Fruit fly (Drosophila melanogaster) whole organism, embryonic: ENCODE data around the gene CG43251.

Source experiments
- Adf1 ChIP-seq: fragments of 200-800 bp; sonication (Bioruptor generic); IDR thresholded peaks from 2 replicates; pipeline ENCODE4 v1.3.6; 2022; ENCODE audit warnings: missing biosample characterization, missing genetic modification characterization
- Bgb ChIP-seq: fragments of 200-800 bp; sonication (Bioruptor generic); IDR thresholded peaks from 2 replicates; pipeline ENCODE4 v1.3.6; 2022; ENCODE audit warnings: missing biosample characterization, missing genetic modification characterization; ENCODE audit not compliant: partially characterized antibody
- CG11696 ChIP-seq: fragments of 200-800 bp; sonication (Bioruptor generic); IDR thresholded peaks from 2 replicates; pipeline ENCODE4 v1.3.6; 2022; ENCODE audit warnings: missing biosample characterization, missing genetic modification characterization
- CG12219 ChIP-seq: fragments of 200-800 bp; sonication (Bioruptor generic); optimal IDR thresholded peaks from 3 replicates; lab custom pipeline; 2018; ENCODE audit warnings: missing biosample characterization, mild to moderate bottlenecking, missing genetic modification characterization
- CG1233 ChIP-seq: fragments of 200-800 bp; sonication (Bioruptor generic); optimal IDR thresholded peaks from 4 replicates; lab custom pipeline; 2018; ENCODE audit warnings: missing biosample characterization, mild to moderate bottlenecking, missing genetic modification characterization
- CG14860 ChIP-seq: fragments of 200-800 bp; sonication (Bioruptor generic); IDR thresholded peaks from 3 replicates; pipeline ENCODE4 v1.3.6; 2022; ENCODE audit warnings: missing biosample characterization, missing genetic modification characterization; ENCODE audit not compliant: partially characterized antibody
- CG1529 ChIP-seq: fragments of 200-800 bp; sonication (Bioruptor generic); optimal IDR thresholded peaks from 3 replicates; lab custom pipeline; 2018; ENCODE audit warnings: missing biosample characterization, missing genetic modification characterization
- CG1602 ChIP-seq: fragments of 200-800 bp; sonication (Bioruptor generic); optimal IDR thresholded peaks from 3 replicates; lab custom pipeline; 2016; ENCODE audit warnings: missing biosample characterization, missing genetic modification characterization
- CG1647 ChIP-seq: fragments of 200-800 bp; sonication (Bioruptor generic); optimal IDR thresholded peaks from 3 replicates; lab custom pipeline; 2016; ENCODE audit warnings: missing biosample characterization, missing genetic modification characterization
- CG17359 ChIP-seq: fragments of 200-800 bp; sonication (Bioruptor generic); optimal IDR thresholded peaks from 3 replicates; lab custom pipeline; 2018; ENCODE audit warnings: missing biosample characterization, mild to moderate bottlenecking, missing genetic modification characterization, moderate library complexity
- CG17361 ChIP-seq: fragments of 200-800 bp; sonication (Bioruptor generic); IDR thresholded peaks from 3 replicates; pipeline ENCODE4 v1.3.6; 2022; ENCODE audit warnings: missing biosample characterization, missing genetic modification characterization
- CG1832 ChIP-seq: fragments of 200-800 bp; sonication (Bioruptor generic); optimal IDR thresholded peaks from 2 replicates; lab custom pipeline; 2017; ENCODE audit warnings: missing biosample characterization, mild to moderate bottlenecking, missing genetic modification characterization, inconsistent platforms
- CG30020 ChIP-seq: fragments of 200-800 bp; optimal IDR thresholded peaks from 2 replicates; lab custom pipeline; 2019; ENCODE audit warnings: missing biosample characterization, mild to moderate bottlenecking, missing genetic modification characterization, moderate library complexity
- CG31224 ChIP-seq: fragments of 200-800 bp; sonication (Bioruptor generic); IDR thresholded peaks from 2 replicates; pipeline ENCODE4 v1.3.6; 2022; ENCODE audit warnings: missing biosample characterization, missing genetic modification characterization
- CG33557 ChIP-seq: fragments of 200-800 bp; sonication (Bioruptor generic); optimal IDR thresholded peaks from 2 replicates; lab custom pipeline; 2019; ENCODE audit warnings: missing biosample characterization, mild to moderate bottlenecking, missing genetic modification characterization, moderate library complexity
- CG34224 ChIP-seq: fragments of 200-800 bp; sonication (Bioruptor generic); IDR thresholded peaks from 3 replicates; pipeline ENCODE4 v1.3.6; 2022; ENCODE audit warnings: missing biosample characterization, missing genetic modification characterization; ENCODE audit not compliant: partially characterized antibody
- CG34422 ChIP-seq: fragments of 200-800 bp; sonication (Bioruptor generic); IDR thresholded peaks from 3 replicates; pipeline ENCODE4 v1.3.6; 2022; ENCODE audit warnings: missing biosample characterization, missing genetic modification characterization
- CG3838 ChIP-seq: fragments of 200-800 bp; sonication (Bioruptor generic); optimal IDR thresholded peaks from 3 replicates; lab custom pipeline; 2016; ENCODE audit warnings: missing biosample characterization, missing genetic modification characterization
- CG6254 ChIP-seq: fragments of 200-800 bp; sonication (Bioruptor generic); optimal IDR thresholded peaks from 3 replicates; lab custom pipeline; 2017; ENCODE audit warnings: mild to moderate bottlenecking, missing biosample characterization, missing genetic modification reagents, missing genetic modification characterization
- CG7745 ChIP-seq: fragments of 200-800 bp; sonication (Bioruptor generic); optimal IDR thresholded peaks from 2 replicates; lab custom pipeline; 2018; ENCODE audit warnings: missing biosample characterization, mild to moderate bottlenecking, missing genetic modification characterization, moderate library complexity
- CG8281 ChIP-seq: fragments of 200-800 bp; sonication (Bioruptor generic); optimal IDR thresholded peaks from 2 replicates; lab custom pipeline; 2018; ENCODE audit warnings: missing biosample characterization, mild to moderate bottlenecking, missing genetic modification characterization, moderate library complexity
- CG9727 ChIP-seq: fragments of 200-800 bp; sonication (Bioruptor generic); optimal IDR thresholded peaks from 3 replicates; lab custom pipeline; 2017; ENCODE audit warnings: missing biosample characterization, mild to moderate bottlenecking, missing genetic modification characterization
- Dref ChIP-seq: fragments of 200-800 bp; sonication (Bioruptor generic); IDR thresholded peaks from 2 replicates; pipeline ENCODE4 v1.3.6; 2022; ENCODE audit warnings: missing biosample characterization, missing genetic modification characterization
- HLH54F ChIP-seq: fragments of 200-800 bp; sonication (Bioruptor generic); optimal IDR thresholded peaks from 3 replicates; lab custom pipeline; 2016; ENCODE audit warnings: missing biosample characterization, missing genetic modification characterization
- Hr78 ChIP-seq, 2 experiments: fragments of 200-800 bp in 1 of 2; fragments of >200 bp in 1 of 2; sonication (Bioruptor generic) in 1 of 2; optimal IDR thresholded peaks; 2 replicates each; lab custom pipeline; 2017 to 2019; ENCODE audit warnings: missing biosample characterization in 2 of 2, missing genetic modification characterization in 2 of 2, mild to moderate bottlenecking in 1 of 2, moderate library complexity in 1 of 2
- Kr ChIP-seq: fragments of 200-800 bp; sonication (Bioruptor generic); optimal IDR thresholded peaks from 2 replicates; lab custom pipeline; 2017; ENCODE audit warnings: missing biosample characterization, mild to moderate bottlenecking, missing genetic modification characterization
- MBD-R2 ChIP-seq: fragments of 200-800 bp; sonication (Bioruptor generic); IDR thresholded peaks from 2 replicates; pipeline ENCODE4 v1.3.6; 2022; ENCODE audit warnings: missing biosample characterization, missing genetic modification characterization
- MESR4 ChIP-seq: fragments of 200-800 bp; sonication (Bioruptor generic); optimal IDR thresholded peaks from 2 replicates; lab custom pipeline; 2018; ENCODE audit warnings: missing biosample characterization, mild to moderate bottlenecking, missing genetic modification characterization, moderate library complexity
- Side ChIP-seq: fragments of 200-800 bp; sonication (Bioruptor generic); optimal IDR thresholded peaks from 2 replicates; lab custom pipeline; 2016; ENCODE audit warnings: missing biosample characterization, missing genetic modification characterization
- Ssrp ChIP-seq: fragments of 200-800 bp; sonication (Bioruptor generic); optimal IDR thresholded peaks from 2 replicates; lab custom pipeline; 2018; ENCODE audit warnings: missing biosample characterization, mild to moderate bottlenecking, missing genetic modification characterization, moderate library complexity
- ab ChIP-seq: fragments of 200-800 bp; sonication (Bioruptor generic); optimal IDR thresholded peaks from 2 replicates; lab custom pipeline; 2016; ENCODE audit warnings: missing biosample characterization, missing genetic modification characterization
- btn ChIP-seq: fragments of 200-800 bp; sonication (Bioruptor generic); optimal IDR thresholded peaks from 2 replicates; lab custom pipeline; 2016; ENCODE audit warnings: missing biosample characterization, missing genetic modification characterization
- crp ChIP-seq, 2 experiments: fragments of 200-800 bp; sonication (Bioruptor generic); optimal IDR thresholded peaks; 2 replicates in 1 of 2; 3 replicates in 1 of 2; lab custom pipeline; 2017; ENCODE audit warnings: missing biosample characterization in 2 of 2, missing genetic modification characterization in 2 of 2, mild to moderate bottlenecking in 1 of 2, moderate library complexity in 1 of 2
- dimm ChIP-seq: fragments of 200-800 bp; sonication (Bioruptor generic); IDR thresholded peaks from 2 replicates; pipeline ENCODE4 v1.3.6; 2022; ENCODE audit warnings: missing biosample characterization, missing genetic modification characterization
- en ChIP-seq: fragments of 200-800 bp; sonication (Bioruptor generic); optimal IDR thresholded peaks from 2 replicates; lab custom pipeline; 2016; ENCODE audit warnings: missing biosample characterization, missing genetic modification characterization
- eyg ChIP-seq: fragments of 200-800 bp; sonication (Bioruptor generic); optimal IDR thresholded peaks from 3 replicates; lab custom pipeline; 2016; ENCODE audit warnings: missing biosample characterization, missing genetic modification characterization
- fd102C ChIP-seq: fragments of 200-800 bp; sonication (Bioruptor generic); optimal IDR thresholded peaks from 2 replicates; lab custom pipeline; 2018; ENCODE audit warnings: missing biosample characterization, mild to moderate bottlenecking, missing genetic modification characterization, moderate library complexity
- fd96Cb ChIP-seq: fragments of 200-800 bp; sonication (Bioruptor generic); optimal IDR thresholded peaks from 2 replicates; lab custom pipeline; 2018; ENCODE audit warnings: missing biosample characterization, mild to moderate bottlenecking, missing genetic modification characterization, moderate library complexity
- nau ChIP-seq: fragments of 200-800 bp; sonication (Bioruptor generic); optimal IDR thresholded peaks from 3 replicates; lab custom pipeline; 2017; ENCODE audit warnings: missing biosample characterization, mild to moderate bottlenecking, missing genetic modification characterization, missing genetic modification reagents
- onecut ChIP-seq: fragments of 200-800 bp; sonication (Bioruptor generic); IDR thresholded peaks from 2 replicates; pipeline ENCODE4 v1.3.6; 2022; ENCODE audit warnings: missing biosample characterization, missing genetic modification characterization
- pan ChIP-seq, 4 experiments: fragments of >200 bp in 3 of 4; fragments of 200-800 bp in 1 of 4; sonication (Bioruptor generic) in 1 of 4; optimal IDR thresholded peaks in 3 of 4; IDR thresholded peaks in 1 of 4; 2 replicates each; pipeline versions ENCODE4 v1.3.6 to Lab custom; 2017 to 2022; ENCODE audit warnings: missing biosample characterization in 2 of 4, missing genetic modification characterization in 2 of 4, mixed read lengths in 1 of 4
- pfk ChIP-seq: fragments of 200-800 bp; sonication (Bioruptor generic); optimal IDR thresholded peaks from 2 replicates; lab custom pipeline; 2018; ENCODE audit warnings: missing biosample characterization, mild to moderate bottlenecking, missing genetic modification characterization, moderate library complexity
- pita ChIP-seq: fragments of 200-800 bp; sonication (Bioruptor generic); optimal IDR thresholded peaks from 2 replicates; lab custom pipeline; 2017; ENCODE audit warnings: missing biosample characterization, mild to moderate bottlenecking, missing genetic modification characterization
- pnt ChIP-seq: fragments of 200-800 bp; sonication (Bioruptor generic); optimal IDR thresholded peaks from 3 replicates; lab custom pipeline; 2016; ENCODE audit warnings: missing biosample characterization, missing genetic modification characterization
- sens ChIP-seq: fragments of 200-800 bp; sonication (Bioruptor generic); peaks from one replicate; lab custom pipeline; 2016; ENCODE audit warnings: missing biosample characterization, missing genetic modification characterization
- sisA ChIP-seq: fragments of 200-800 bp; sonication (Bioruptor generic); IDR thresholded peaks from 2 replicates; pipeline ENCODE4 v1.3.6; 2022; ENCODE audit warnings: missing biosample characterization, missing genetic modification characterization
- sob ChIP-seq: fragments of 200-800 bp; sonication (Bioruptor generic); IDR thresholded peaks from 2 replicates; pipeline ENCODE4 v1.3.6; 2022; ENCODE audit warnings: missing biosample characterization, missing genetic modification characterization

CG43251 gene

DNA sequence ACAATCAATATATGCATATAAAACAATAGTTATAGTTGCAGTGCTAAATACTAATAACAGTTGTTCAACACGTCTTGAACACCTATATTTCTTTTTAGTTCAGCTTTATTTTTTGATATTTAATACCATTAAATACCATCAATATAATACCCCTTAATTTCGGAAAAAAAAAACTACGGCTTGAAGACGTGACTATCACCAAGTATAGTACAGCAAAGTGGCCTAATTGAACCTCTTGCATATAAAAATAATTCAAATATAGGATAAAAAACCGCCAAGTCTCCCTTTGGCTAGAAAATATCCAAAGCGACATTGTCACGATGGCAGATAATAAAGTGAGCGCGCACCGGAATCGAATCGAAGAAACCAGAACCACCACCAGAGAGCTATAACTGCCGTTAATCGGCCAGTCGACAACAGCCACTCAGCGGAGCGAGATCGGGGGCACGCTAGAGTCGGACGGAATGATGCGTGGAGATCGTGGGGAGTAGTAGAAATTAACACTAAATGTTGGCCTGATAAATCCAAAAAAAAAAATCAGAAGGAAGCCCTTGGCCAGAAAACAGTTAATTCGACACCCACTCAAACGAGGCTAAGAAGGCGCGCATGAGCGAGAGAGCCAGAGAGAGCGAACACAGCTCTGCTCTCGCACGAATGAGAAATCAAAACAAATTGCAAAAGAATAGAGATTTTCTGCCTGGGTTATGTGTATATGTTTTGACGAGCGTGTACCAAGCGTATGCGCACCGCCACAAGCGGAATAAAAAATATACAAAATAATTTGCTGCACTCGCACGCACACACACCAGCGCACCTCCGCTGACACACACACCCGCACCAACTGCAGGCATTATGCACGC, 26.4 kb downstream of the CG43251 start (continued):
- peak; percentile 77; the same call in 2 of the 3 replicates for TF ChIP-seq CG17361 (GFP tag; lab: Robert Waterston, UW)
- no peak for TF ChIP-seq Hr78 (GFP tag; optimal IDR thresholded peaks at IDR 0.05; lab: Kevin White, UChicago)
- peak; percentile 69 for TF ChIP-seq CG34224
- no peak for TF ChIP-seq crp (GFP tag; optimal IDR thresholded peaks at IDR 0.05; lab: Kevin White, UChicago)
- 0 out of 2 replicates have a peak, but pooled peaks have one; percentile 35 for TF ChIP-seq MBD-R2 (GFP tag; lab: Robert Waterston, UW)
- peak; percentile 41 for TF ChIP-seq CG33557 (GFP tag; lab: Kevin White, UChicago)
- TF ChIP-seq sob (GFP tag; lab: Robert Waterston, UW) = peak; percentile 69
- TF ChIP-seq ab (GFP tag; lab: Kevin White, UChicago) = no peak
- no peak for TF ChIP-seq Ssrp
- 0 out of 2 replicates have a peak, but pooled peaks have one; percentile 16 for TF ChIP-seq CG11696 (GFP tag; lab: Robert Waterston, UW)
- peak; percentile 0 for TF ChIP-seq CG8281 (tag; lab: Kevin White, UChicago)
- peak; percentile 50; the same call in 1 of the 2 replicates for TF ChIP-seq Bgb (GFP tag; lab: Robert Waterston, UW)
- 0 out of 2 replicates have a peak, but pooled peaks have one; percentile 9 for TF ChIP-seq onecut (GFP tag; lab: Robert Waterston, UW)
- no peak for TF ChIP-seq CG1529
- peak; percentile 19 for TF ChIP-seq CG30020 (tag; lab: Kevin White, UChicago)
- TF ChIP-seq CG7745 (tag; lab: Kevin White, UChicago) = no peak
- peak; percentile 63 for TF ChIP-seq sens (GFP tag; lab: Kevin White, UChicago)
- no peak for TF ChIP-seq eyg (GFP tag; lab: Kevin White, UChicago)
- TF ChIP-seq pita (GFP tag; lab: Kevin White, UChicago) = no peak
- no peak for TF ChIP-seq en (GFP tag; lab: Kevin White, UChicago)
- TF ChIP-seq Adf1 = peak; percentile 16; the same call in 1 of the 2 replicates
- TF ChIP-seq dimm (GFP tag; lab: Robert Waterston, UW) = no peak
- peak; percentile 7 for TF ChIP-seq CG1233 (GFP tag; lab: Kevin White, UChicago)
- no peak for TF ChIP-seq pan (optimal IDR thresholded peaks at IDR 0.05; lab: Kevin White, UChicago)
- TF ChIP-seq pan (GFP tag; optimal IDR thresholded peaks at IDR 0.05 in 1 of 2, IDR thresholded peaks at IDR 0.05 in 1 of 2) = no peak
- peak; percentile 20 for TF ChIP-seq CG12219 (GFP tag; lab: Kevin White, UChicago)
- peak; percentile 16 for TF ChIP-seq CG17359
- TF ChIP-seq Side (GFP tag; lab: Kevin White, UChicago) = peak; percentile 57
- TF ChIP-seq CG6254 (GFP tag; lab: Kevin White, UChicago) = no peak
- TF ChIP-seq MESR4 = no peak
- no peak for TF ChIP-seq sisA (GFP tag; lab: Robert Waterston, UW)
- peak; percentile 7 for TF ChIP-seq fd102C (GFP tag; lab: Kevin White, UChicago)
- TF ChIP-seq CG3838 (GFP tag; lab: Kevin White, UChicago) = no peak
- TF ChIP-seq btn = no peak
- no peak for TF ChIP-seq nau (GFP tag; lab: Kevin White, UChicago)
- TF ChIP-seq CG1602 (GFP tag; lab: Kevin White, UChicago) = no peak
- no peak for TF ChIP-seq Kr (GFP tag; lab: Kevin White, UChicago)
- no peak for TF ChIP-seq CG31224
- peak; percentile 45 for TF ChIP-seq pfk (GFP tag; lab: Kevin White, UChicago)
- no peak for TF ChIP-seq fd96Cb (tag; lab: Kevin White, UChicago)
- TF ChIP-seq HLH54F = peak; percentile 2
- peak; percentile 45; the same call in 1 of the 3 replicates for TF ChIP-seq CG34422 (GFP tag; lab: Robert Waterston, UW)
- peak; percentile 60 for TF ChIP-seq CG9727 (GFP tag; lab: Kevin White, UChicago)
- TF ChIP-seq CG1832 (GFP tag; lab: Kevin White, UChicago) = no peak
- no peak for TF ChIP-seq CG14860 (GFP tag; lab: Robert Waterston, UW)
- no peak for TF ChIP-seq CG1647 (GFP tag; lab: Kevin White, UChicago)
- TF ChIP-seq pnt (GFP tag; lab: Kevin White, UChicago) = no peak
- peak; percentile 42 for TF ChIP-seq Dref (GFP tag; lab: Robert Waterston, UW)
